Fruit fly (Drosophila melanogaster): ENCODE measurements around the gene CG8188.

The CG8188 gene

DNA sequence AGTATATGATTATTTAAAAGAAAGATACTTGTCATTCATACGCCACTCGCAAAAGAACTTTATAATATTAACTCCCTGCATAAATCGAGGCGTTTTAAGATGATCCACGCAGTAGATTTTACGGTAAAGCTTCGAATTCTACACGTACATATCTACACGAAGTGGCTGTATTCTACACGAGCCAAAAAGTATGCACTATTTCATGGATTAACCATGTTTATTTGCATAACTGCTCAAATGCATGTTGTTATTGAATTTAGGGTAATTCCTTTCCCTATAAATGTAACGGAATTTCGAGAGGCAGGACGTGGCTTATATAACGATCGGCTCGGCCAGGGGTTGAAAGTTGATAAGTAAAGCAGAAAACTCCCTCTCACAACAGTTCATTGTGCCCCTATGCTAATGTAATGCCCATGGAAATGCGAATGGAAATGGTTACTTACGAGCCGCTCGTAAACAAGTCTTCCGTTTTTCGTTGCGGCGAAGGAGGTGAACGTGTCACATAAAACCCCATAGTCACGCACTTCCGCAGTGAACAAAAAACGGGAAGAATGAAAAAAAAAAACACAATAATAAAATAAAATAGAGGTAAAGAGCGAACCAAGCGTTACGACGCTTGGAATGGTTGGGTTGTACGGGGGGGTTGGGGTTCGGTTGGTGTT, 34.3 kb upstream of the CG8188 start (continued):
- peak; percentile 36 for TF ChIP-seq sqz (GFP tag; optimal IDR thresholded peaks at IDR 0.05)
- no peak for TF ChIP-seq repo (GFP tag; optimal IDR thresholded peaks at IDR 0.05)
- no peak for TF ChIP-seq seq (GFP tag; IDR thresholded peaks at IDR 0.05)
- peak; percentile 9 for TF ChIP-seq CG1603 (tag; optimal IDR thresholded peaks at IDR 0.05)
- peak in 1 of 3 experiments; percentile 19 for TF ChIP-seq Stat92E (GFP tag; optimal IDR thresholded peaks at IDR 0.05)
- TF ChIP-seq CG13894 (tag; optimal IDR thresholded peaks at IDR 0.05) = peak; percentile 12
- TF ChIP-seq vvl (GFP tag; IDR thresholded peaks at IDR 0.05) = peak; percentile 81
- peak; percentile 14 for TF ChIP-seq CG33213 (GFP tag; optimal IDR thresholded peaks at IDR 0.05)
- peak; percentile 1 for TF ChIP-seq Lhr (GFP tag; optimal IDR thresholded peaks at IDR 0.05)
- TF ChIP-seq pros (GFP tag; optimal IDR thresholded peaks at IDR 0.05) = peak; percentile 94
- TF ChIP-seq CG18011 (GFP tag; optimal IDR thresholded peaks at IDR 0.05) = no peak
- peak; percentile 91 for TF ChIP-seq CG2199 (GFP tag; IDR thresholded peaks at IDR 0.05)
- peak; percentile 33 for TF ChIP-seq Myb (GFP tag; optimal IDR thresholded peaks at IDR 0.05)
- peak; percentile 78 for TF ChIP-seq Med (GFP tag)
- TF ChIP-seq CG15601 (tag; optimal IDR thresholded peaks at IDR 0.05) = peak; percentile 8
- TF ChIP-seq Bgb (GFP tag; IDR thresholded peaks at IDR 0.05; ENCODE audit: partially characterized antibody) = peak; percentile 43; the same call in 1 of the 2 replicates
- TF ChIP-seq bbx (GFP tag; IDR thresholded peaks at IDR 0.05; ENCODE audit: partially characterized antibody) = peak; percentile 34; the same call in 1 of the 2 replicates
- peak; percentile 20 for TF ChIP-seq sd (tag; optimal IDR thresholded peaks at IDR 0.05)
- TF ChIP-seq abd-A (tag; optimal IDR thresholded peaks at IDR 0.05) = peak; percentile 69
- 0 out of 2 replicates have a peak, but pooled peaks have one; percentile 9 for TF ChIP-seq E2f2 (GFP tag; IDR thresholded peaks at IDR 0.05)
- TF ChIP-seq CG10147 (GFP tag; optimal IDR thresholded peaks at IDR 0.05) = peak; percentile 2
- no peak for TF ChIP-seq CG12155 (GFP tag; optimal IDR thresholded peaks at IDR 0.05)
- no peak for TF ChIP-seq CG7839 (tag; optimal IDR thresholded peaks at IDR 0.05)
- TF ChIP-seq Scr (GFP tag; IDR thresholded peaks at IDR 0.05; ENCODE audit: partially characterized antibody) = 0 out of 2 replicates have a peak, but pooled peaks have one; percentile 11
- TF ChIP-seq CG14860 (GFP tag; IDR thresholded peaks at IDR 0.05; ENCODE audit: partially characterized antibody) = 0 out of 3 replicates have a peak, but pooled peaks have one; percentile 10
- peak; percentile 0 for TF ChIP-seq sens (GFP tag)

DNA sequence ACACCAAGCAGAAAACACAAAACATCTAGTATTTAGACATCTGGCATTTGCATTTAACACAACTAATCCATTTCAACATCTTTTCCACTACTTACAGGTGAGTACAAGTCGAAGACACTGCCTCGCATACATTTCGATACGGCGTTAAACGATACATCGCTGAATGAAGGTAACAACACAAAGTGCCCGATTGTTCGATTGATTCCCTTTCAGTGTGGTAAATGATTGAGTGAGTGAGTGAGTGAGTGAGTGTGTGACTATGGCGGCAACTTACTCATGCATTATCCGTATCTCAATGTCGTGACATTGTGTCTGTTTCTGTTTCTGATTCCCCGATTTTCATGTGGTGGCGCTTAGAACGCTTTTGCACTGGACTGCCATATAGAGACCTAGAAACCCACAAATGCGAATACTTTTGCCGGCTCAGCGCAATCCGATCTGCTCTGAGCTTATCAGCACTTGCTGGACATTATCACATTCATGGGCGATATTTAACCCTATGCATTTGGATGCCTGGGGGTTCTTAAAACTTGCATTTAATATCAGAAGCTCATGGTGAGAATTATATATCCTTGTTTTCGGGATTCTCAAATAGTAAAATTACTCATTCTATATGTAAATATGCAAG, 33.4 kb upstream of the CG8188 start:
- TF ChIP-seq chinmo (GFP tag; IDR thresholded peaks at IDR 0.05; ENCODE audit: partially characterized antibody) = no peak
- TF ChIP-seq CG1602 (GFP tag; optimal IDR thresholded peaks at IDR 0.05) = no peak
- no peak for TF ChIP-seq dan (GFP tag; IDR thresholded peaks at IDR 0.05)
- no peak for TF ChIP-seq CG14441 (GFP tag; IDR thresholded peaks at IDR 0.05)
- no peak for TF ChIP-seq CG4404 (GFP tag; IDR thresholded peaks at IDR 0.05)
- TF ChIP-seq CG32532 (GFP tag; IDR thresholded peaks at IDR 0.05) = no peak
- no peak for TF ChIP-seq Max (GFP tag; optimal IDR thresholded peaks at IDR 0.05)
- TF ChIP-seq hth (optimal IDR thresholded peaks at IDR 0.05) = no peak
- TF ChIP-seq Doc3 (GFP tag; IDR thresholded peaks at IDR 0.05; ENCODE audit: partially characterized antibody) = no peak
- no peak for TF ChIP-seq dm (GFP tag; optimal IDR thresholded peaks at IDR 0.05)
- TF ChIP-seq Ptx1 (GFP tag; IDR thresholded peaks at IDR 0.05) = no peak
- TF ChIP-seq Sry-β (GFP tag; optimal IDR thresholded peaks at IDR 0.05) = no peak
- no peak for TF ChIP-seq Lpt (GFP tag; optimal IDR thresholded peaks at IDR 0.05)
- TF ChIP-seq Atf6 (GFP tag; IDR thresholded peaks at IDR 0.05) = no peak
- no peak for TF ChIP-seq CG10959 (GFP tag; IDR thresholded peaks at IDR 0.05)
- no peak for TF ChIP-seq CG3065 (GFP tag; optimal IDR thresholded peaks at IDR 0.05)
- TF ChIP-seq ci (GFP tag; IDR thresholded peaks at IDR 0.05) = no peak
- no peak for TF ChIP-seq Mes4 (GFP tag; optimal IDR thresholded peaks at IDR 0.05)
- no peak for TF ChIP-seq ap (GFP tag; IDR thresholded peaks at IDR 0.05)
- TF ChIP-seq pfk (GFP tag; optimal IDR thresholded peaks at IDR 0.05) = peak; percentile 31
- TF ChIP-seq BEAF-32 (GFP tag; optimal IDR thresholded peaks at IDR 0.05) = peak; percentile 13
- no peak for TF ChIP-seq Bteb2 (GFP tag; optimal IDR thresholded peaks at IDR 0.05)
- TF ChIP-seq CG10147 (GFP tag; optimal IDR thresholded peaks at IDR 0.05) = no peak
- TF ChIP-seq CG4820 (GFP tag; optimal IDR thresholded peaks at IDR 0.05) = no peak
